Worm (Caenorhabditis elegans): Measurements from ENCODE around the gene T05D4.2.

The T05D4.2 gene

DNA sequence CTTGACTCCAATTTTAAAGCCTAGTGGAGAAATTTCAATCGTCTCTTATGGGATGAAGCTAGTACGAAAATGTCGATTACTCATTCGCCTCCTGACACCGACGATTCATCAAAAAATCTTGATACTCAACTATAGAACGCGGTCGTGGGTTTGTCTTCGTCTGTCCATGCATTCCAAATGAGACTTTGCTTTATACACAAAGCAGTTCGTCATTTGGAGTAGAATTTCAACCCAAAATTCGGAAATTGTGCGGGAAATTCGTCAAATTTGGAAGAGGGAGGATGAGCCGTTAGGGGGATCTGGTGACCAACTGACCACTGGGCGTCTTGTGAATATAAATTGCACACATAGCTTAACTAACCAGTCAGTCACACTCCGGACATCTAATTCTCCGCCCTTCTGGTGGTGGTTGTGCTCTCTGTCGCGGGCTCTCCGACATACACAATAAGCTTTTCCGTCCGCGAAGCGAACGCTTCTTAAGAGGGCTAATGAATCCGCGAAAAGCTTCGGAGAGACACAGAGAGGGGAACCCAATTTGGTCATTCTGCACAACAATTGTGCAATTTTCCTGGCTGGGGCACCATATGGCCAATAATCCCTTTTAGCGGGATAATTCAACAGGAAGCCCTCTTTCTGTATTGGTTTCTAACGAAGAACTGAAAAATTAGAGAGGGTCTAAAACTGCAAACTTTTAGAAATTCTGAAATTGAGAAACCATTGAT, 37.6 kb downstream of the T05D4.2 start:
- TF ChIP-seq hif-1 (tag; optimal IDR thresholded peaks at IDR 0.05) (no peak), madf-9 (GFP tag; conservative IDR thresholded peaks at IDR 0.05) (0 out of 2 replicates have a peak, but pooled peaks have one; percentile 11), hmg-1.1 (GFP tag; IDR thresholded peaks at IDR 0.05) (0 out of 2 replicates have a peak, but pooled peaks have one; percentile 18), egl-43 (GFP tag; IDR thresholded peaks at IDR 0.05) (0 out of 2 replicates have a peak, but pooled peaks have one; percentile 48), aha-1 (tag) (peak; percentile 94)

DNA sequence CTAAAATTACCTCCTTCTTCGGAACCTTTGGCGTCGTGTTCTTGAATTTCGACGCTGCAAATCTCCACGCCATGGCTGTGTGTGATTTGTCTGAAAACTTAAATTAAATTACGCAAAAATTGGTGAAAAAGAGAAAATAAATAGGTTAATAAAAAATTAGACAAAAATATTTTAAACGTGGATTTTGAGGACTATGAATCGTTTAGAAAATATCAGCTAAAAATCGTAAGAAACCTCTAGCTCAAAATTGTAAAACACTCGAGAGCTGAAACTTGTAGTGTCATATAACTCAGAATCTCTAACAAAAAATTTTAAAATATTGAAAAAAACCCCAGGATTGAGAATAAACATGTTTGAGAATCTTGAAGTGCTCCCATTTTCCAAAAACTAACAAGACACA, 38.9 kb downstream of the T05D4.2 start, which contains the start of gene pod-1:
Gene pod-1 (minus strand): TSS at position 101 of the 400 bp plus-strand sequence.
- no peak for TF ChIP-seq nhr-25 (tag; optimal IDR thresholded peaks at IDR 0.05; ENCODE audit: borderline replicate concordance, insufficient read depth)
- no peak for TF ChIP-seq snpc-1.2 (GFP tag; IDR thresholded peaks at IDR 0.05)

DNA sequence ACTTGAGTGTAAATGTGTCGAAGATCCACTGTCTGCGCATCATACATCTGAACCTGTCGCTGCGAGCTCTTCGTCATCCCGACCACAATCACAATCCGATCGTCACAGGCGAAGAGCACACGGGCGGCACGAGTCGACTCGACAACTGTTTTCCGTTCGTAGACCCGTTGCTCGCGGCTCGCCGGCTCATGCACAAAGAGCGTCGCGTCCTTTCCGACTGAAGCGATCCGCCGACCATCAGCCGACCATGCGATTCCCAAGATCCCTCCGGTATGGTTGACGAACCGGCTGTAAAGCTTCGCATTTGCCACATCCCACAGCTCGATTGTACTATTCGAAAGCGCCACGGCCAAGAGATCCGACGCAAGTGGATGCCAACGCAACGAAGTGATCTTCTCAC, 44.4 kb downstream of the T05D4.2 start:
- no peak for TF ChIP-seq fos-1 (tag; optimal IDR thresholded peaks at IDR 0.05)
- no peak for TF ChIP-seq zip-2 (tag; optimal IDR thresholded peaks at IDR 0.05)
- TF ChIP-seq lsy-2 (tag; optimal IDR thresholded peaks at IDR 0.05) = no peak
- peak; percentile 80 for TF ChIP-seq set-16 (GFP tag; IDR thresholded peaks at IDR 0.05)
- no peak for TF ChIP-seq lin-38 (GFP tag; IDR thresholded peaks at IDR 0.05)
- no peak for TF ChIP-seq zag-1 (tag; optimal IDR thresholded peaks at IDR 0.05)

DNA sequence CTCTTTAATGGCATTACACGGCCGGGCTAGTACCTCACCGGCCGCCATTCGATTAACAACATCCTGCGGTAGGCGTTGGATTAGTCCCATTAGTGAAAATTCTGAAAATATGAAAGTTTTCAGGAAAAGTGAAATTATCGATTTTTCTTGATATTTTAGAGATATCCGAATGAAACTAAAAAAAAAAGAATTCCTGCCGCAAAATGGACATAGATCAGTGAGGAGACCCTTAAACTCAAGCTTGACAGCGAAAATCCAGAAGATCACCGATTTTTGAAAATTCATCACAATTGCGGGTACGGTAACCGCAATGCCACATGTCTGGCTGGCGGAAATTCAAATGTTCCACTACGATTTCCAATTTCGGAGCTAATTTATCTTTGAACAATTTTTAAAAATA, 48.4 kb downstream of the T05D4.2 start, which contains the start of gene mlh-1:
Gene mlh-1 (minus strand): TSS at position 101 of the 400 bp plus-strand sequence.
- TF ChIP-seq zfp-3 (GFP tag; conservative IDR thresholded peaks at IDR 0.05) (0 out of 2 replicates have a peak, but pooled peaks have one; percentile 34), lsy-2 (tag; optimal IDR thresholded peaks at IDR 0.05) (no peak), Y48G9A.11 (GFP tag; IDR thresholded peaks at IDR 0.05) (0 out of 2 replicates have a peak, but pooled peaks have one; percentile 45), nhr-77 (tag; optimal IDR thresholded peaks at IDR 0.05) (no peak)

All from whole organism, L4 larva.